Worm (Caenorhabditis elegans): ENCODE measurements around the gene spp-11.

ce11 chrII:6448656-6449055, 41.5 kb upstream of the spp-11 start:
- TF ChIP-seq dmd-4 (tag; optimal IDR thresholded peaks at IDR 0.05) (no peak), nhr-11 (tag; optimal IDR thresholded peaks at IDR 0.05) (no peak), peb-1 (tag; optimal IDR thresholded peaks at IDR 0.05) (no peak), aly-2 (tag; optimal IDR thresholded peaks at IDR 0.05) (no peak), ama-1 (optimal IDR thresholded peaks at IDR 0.05) (no peak), ztf-11 (tag; optimal IDR thresholded peaks at IDR 0.05) (no peak), nhr-6 (tag; optimal IDR thresholded peaks at IDR 0.05) (no peak), blmp-1 (tag; optimal IDR thresholded peaks at IDR 0.05; ENCODE audit: insufficient read depth) (no peak), zag-1 (tag; optimal IDR thresholded peaks at IDR 0.05) (no peak), lin-39 (tag; optimal IDR thresholded peaks at IDR 0.05) (no peak), egl-27 (tag; optimal IDR thresholded peaks at IDR 0.05) (no peak)
